Worm (Caenorhabditis elegans) whole organism, young adult: Measurements from ENCODE around the gene F20D1.3.
A peak's percentile ranks its signal among the peaks of the same experiment; 100 is the strongest.

Experiments used
- B0019.2 ChIP-seq: fragments of 200-800 bp; sonication (Bioruptor generic); conservative IDR thresholded peaks from 2 replicates; pipeline ENCODE4 v1.3.6; 2022; ENCODE audit warnings: missing genetic modification reagents, missing genetic modification characterization, missing compliant biosample characterization
- C17E4.6 ChIP-seq: fragments of 200-800 bp; sonication (Bioruptor generic); IDR thresholded peaks from 2 replicates; pipeline ENCODE4 v1.3.6; 2022; ENCODE audit warnings: missing genetic modification reagents, missing genetic modification characterization, missing compliant biosample characterization
- F22D6.2 ChIP-seq: sonication (generic microtip); optimal IDR thresholded peaks from 2 replicates; lab custom pipeline; 2016; ENCODE audit warnings: mild to moderate bottlenecking, missing genetic modification characterization, missing compliant biosample characterization
- F23B12.7 ChIP-seq: sonication (generic microtip); optimal IDR thresholded peaks from 2 replicates; lab custom pipeline; 2017; ENCODE audit warnings: missing genetic modification characterization, mild to moderate bottlenecking, missing compliant biosample characterization, antibody characterized with exemption, moderate library complexity; ENCODE audit not compliant: insufficient read depth
- F37B4.10 ChIP-seq: fragments of 200-800 bp; sonication (Bioruptor generic); IDR thresholded peaks from 2 replicates; pipeline ENCODE4 v1.3.6; 2022; ENCODE audit warnings: missing genetic modification characterization, missing compliant biosample characterization
- F52B5.7 ChIP-seq: sonication (generic microtip); optimal IDR thresholded peaks from 2 replicates; lab custom pipeline; 2016; ENCODE audit warnings: mild to moderate bottlenecking, missing genetic modification characterization, missing compliant biosample characterization
- F57C9.4 ChIP-seq: sonication (generic microtip); optimal IDR thresholded peaks from 2 replicates; lab custom pipeline; 2017; ENCODE audit warnings: mild to moderate bottlenecking, missing genetic modification characterization, missing compliant biosample characterization
- K11D2.4 ChIP-seq: fragments of 200-800 bp; sonication (Bioruptor generic); IDR thresholded peaks from 2 replicates; pipeline ENCODE4 v1.3.6; 2022; ENCODE audit warnings: missing genetic modification reagents, missing genetic modification characterization, missing compliant biosample characterization
- T07F8.4 ChIP-seq: sonication (generic microtip); optimal IDR thresholded peaks from 2 replicates; lab custom pipeline; 2016; ENCODE audit warnings: mild to moderate bottlenecking, missing genetic modification characterization, moderate library complexity, missing compliant biosample characterization
- Y53F4B.3 ChIP-seq: fragments of 200-800 bp; sonication (Bioruptor generic); IDR thresholded peaks from 2 replicates; pipeline ENCODE4 v1.3.6; 2022; ENCODE audit warnings: missing genetic modification reagents, missing genetic modification characterization, missing compliant biosample characterization
- ama-1 ChIP-seq, 3 experiments: fragments of 150-350 bp in 1 of 3; sonication (generic microtip) in 2 of 3; optimal IDR thresholded peaks; 2 replicates each; lab custom pipeline; 2014 to 2018; ENCODE audit warnings: missing biosample characterization in 2 of 3, missing genetic modification characterization in 2 of 3, missing genetic modification reagents in 2 of 3
- aptf-2 ChIP-seq: fragments of 200-800 bp; sonication (Bioruptor generic); conservative IDR thresholded peaks from 2 replicates; pipeline ENCODE4 v1.3.6; 2022; ENCODE audit warnings: missing genetic modification reagents, missing genetic modification characterization, missing compliant biosample characterization
- athp-1 ChIP-seq: sonication (generic microtip); optimal IDR thresholded peaks from 2 replicates; lab custom pipeline; 2017; ENCODE audit warnings: mild to moderate bottlenecking, missing genetic modification characterization, missing compliant biosample characterization
- attf-5 ChIP-seq: fragments of 200-800 bp; sonication (Bioruptor generic); optimal IDR thresholded peaks from 2 replicates; lab custom pipeline; 2018; ENCODE audit warnings: mild to moderate bottlenecking, missing genetic modification characterization, missing compliant biosample characterization
- bed-1 ChIP-seq: fragments of 200-800 bp; sonication (Bioruptor generic); IDR thresholded peaks from 2 replicates; pipeline ENCODE4 v1.3.6; 2022; ENCODE audit warnings: missing genetic modification reagents, missing genetic modification characterization, missing compliant biosample characterization
- ccch-3 ChIP-seq: fragments of 200-800 bp; sonication (Bioruptor generic); optimal IDR thresholded peaks from 2 replicates; lab custom pipeline; 2018; ENCODE audit warnings: mild to moderate bottlenecking, missing genetic modification characterization, missing compliant biosample characterization
- cebp-1 ChIP-seq, 2 experiments: fragments of 200-800 bp in 1 of 2; sonication (Bioruptor generic) in 1 of 2; sonication (generic microtip) in 1 of 2; IDR thresholded peaks in 1 of 2; optimal IDR thresholded peaks in 1 of 2; 2 replicates each; pipeline versions ENCODE4 v1.3.6 to Lab custom; 2017 to 2022; ENCODE audit warnings: missing compliant biosample characterization in 2 of 2, missing genetic modification characterization in 2 of 2, mild to moderate bottlenecking in 1 of 2, missing genetic modification reagents in 1 of 2, moderate library complexity in 1 of 2
- ceh-27 ChIP-seq: fragments of 200-800 bp; sonication (Bioruptor generic); optimal IDR thresholded peaks from 2 replicates; lab custom pipeline; 2018; ENCODE audit warnings: mild to moderate bottlenecking, missing genetic modification characterization, moderate library complexity, missing compliant biosample characterization
- ceh-58 ChIP-seq: fragments of 200-800 bp; sonication (Bioruptor generic); IDR thresholded peaks from 2 replicates; pipeline ENCODE4 v1.3.6; 2022; ENCODE audit warnings: missing genetic modification characterization, missing compliant biosample characterization
- die-1 ChIP-seq: sonication (generic microtip); optimal IDR thresholded peaks from 2 replicates; lab custom pipeline; 2016; ENCODE audit warnings: missing genotype, mild to moderate bottlenecking, missing genetic modification characterization, missing compliant biosample characterization
- dox-1 ChIP-seq: fragments of 200-800 bp; sonication (Bioruptor generic); IDR thresholded peaks from 2 replicates; pipeline ENCODE4 v1.3.6; 2022; ENCODE audit warnings: missing genetic modification reagents, missing genetic modification characterization, missing compliant biosample characterization
- dpff-1 ChIP-seq: sonication (generic microtip); optimal IDR thresholded peaks from 2 replicates; lab custom pipeline; 2017; ENCODE audit warnings: mild to moderate bottlenecking, missing genetic modification characterization, missing compliant biosample characterization
- dpl-1 ChIP-seq: fragments of 150-350 bp; optimal IDR thresholded peaks from 2 replicates; lab custom pipeline; 2014; ENCODE audit warnings: missing biosample characterization, missing genetic modification reagents, missing genetic modification characterization
- efl-1 ChIP-seq: fragments of 150-350 bp; optimal IDR thresholded peaks from 2 replicates; lab custom pipeline; 2014; ENCODE audit warnings: missing biosample characterization, missing genetic modification reagents, missing genetic modification characterization
- egrh-3 ChIP-seq: fragments of 200-800 bp; sonication (Bioruptor generic); IDR thresholded peaks from 2 replicates; pipeline ENCODE4 v1.3.6; 2022; ENCODE audit warnings: missing genetic modification reagents, missing genetic modification characterization, missing compliant biosample characterization
- ekl-4 ChIP-seq: fragments of 200-800 bp; sonication (Bioruptor generic); IDR thresholded peaks from 2 replicates; pipeline ENCODE4 v1.3.6; 2022; ENCODE audit warnings: missing genetic modification reagents, missing genetic modification characterization, missing compliant biosample characterization
- hlh-12 ChIP-seq: sonication (generic microtip); optimal IDR thresholded peaks from 2 replicates; lab custom pipeline; 2016; ENCODE audit warnings: missing genetic modification characterization, missing compliant biosample characterization
- hrde-1 ChIP-seq: sonication (generic microtip); optimal IDR thresholded peaks from 2 replicates; lab custom pipeline; 2016; ENCODE audit warnings: missing genetic modification characterization, mild to moderate bottlenecking, missing compliant biosample characterization, moderate library complexity, missing genotype, missing genetic modification reagents, borderline replicate concordance
- lin-54 ChIP-seq: fragments of 200-800 bp; sonication (Bioruptor generic); optimal IDR thresholded peaks from 2 replicates; lab custom pipeline; 2018; ENCODE audit warnings: mild to moderate bottlenecking, missing genetic modification characterization, missing compliant biosample characterization
- lir-1 ChIP-seq: fragments of 200-800 bp; sonication (Bioruptor generic); conservative IDR thresholded peaks from 2 replicates; pipeline ENCODE4 v1.3.6; 2022; ENCODE audit warnings: missing genetic modification reagents, missing genetic modification characterization, missing compliant biosample characterization
- madf-10 ChIP-seq: sonication (generic microtip); optimal IDR thresholded peaks from 2 replicates; lab custom pipeline; 2016; ENCODE audit warnings: mild to moderate bottlenecking, missing genetic modification characterization, missing compliant biosample characterization
- madf-6 ChIP-seq: fragments of 200-800 bp; sonication (Bioruptor generic); IDR thresholded peaks from 2 replicates; pipeline ENCODE4 v1.3.6; 2022; ENCODE audit warnings: missing genetic modification reagents, missing genetic modification characterization, missing compliant biosample characterization
- mcd-1 ChIP-seq: fragments of 200-800 bp; sonication (Bioruptor generic); IDR thresholded peaks from 2 replicates; pipeline ENCODE4 v1.3.6; 2022; ENCODE audit warnings: missing genetic modification reagents, missing genetic modification characterization, missing compliant biosample characterization
- mel-28 ChIP-seq: sonication (generic microtip); optimal IDR thresholded peaks from 2 replicates; lab custom pipeline; 2016; ENCODE audit warnings: borderline replicate concordance, mild to moderate bottlenecking, missing genetic modification characterization, missing compliant biosample characterization
- nfya-1 ChIP-seq: sonication (generic microtip); optimal IDR thresholded peaks from 2 replicates; lab custom pipeline; 2017; ENCODE audit warnings: antibody characterized with exemption, missing compliant biosample characterization, missing genetic modification characterization, borderline replicate concordance; ENCODE audit not compliant: insufficient read depth
- nhr-120 ChIP-seq: fragments of 200-800 bp; sonication (Bioruptor generic); IDR thresholded peaks from 2 replicates; pipeline ENCODE4 v1.3.6; 2022; ENCODE audit warnings: missing genetic modification characterization, missing compliant biosample characterization
- nhr-27 ChIP-seq: fragments of 200-800 bp; sonication (Bioruptor generic); optimal IDR thresholded peaks from 2 replicates; lab custom pipeline; 2018; ENCODE audit warnings: mild to moderate bottlenecking, missing genetic modification characterization, moderate library complexity, missing compliant biosample characterization
- nhr-80 ChIP-seq: sonication (generic microtip); optimal IDR thresholded peaks from 2 replicates; lab custom pipeline; 2016; ENCODE audit warnings: missing genetic modification characterization, missing compliant biosample characterization
- nhr-90 ChIP-seq: sonication (generic microtip); optimal IDR thresholded peaks from 2 replicates; lab custom pipeline; 2016; ENCODE audit warnings: missing genotype, mild to moderate bottlenecking, missing genetic modification characterization, missing compliant biosample characterization
- rpc-1 ChIP-seq, 2 experiments: fragments of 150-350 bp in 1 of 2; sonication (generic microtip) in 1 of 2; optimal IDR thresholded peaks; 2 replicates each; lab custom pipeline; 2014 to 2018; ENCODE audit warnings: missing biosample characterization in 1 of 2, missing genetic modification characterization in 1 of 2, missing genetic modification reagents in 1 of 2, missing genotype in 1 of 2
- snpc-3.4 ChIP-seq: sonication (generic microtip); optimal IDR thresholded peaks from 2 replicates; lab custom pipeline; 2017; ENCODE audit warnings: missing genetic modification characterization, mild to moderate bottlenecking, missing compliant biosample characterization, antibody characterized with exemption, moderate library complexity, missing genotype, missing genetic modification reagents
- zim-3 ChIP-seq: sonication (generic microtip); optimal IDR thresholded peaks from 2 replicates; lab custom pipeline; 2017; ENCODE audit warnings: mild to moderate bottlenecking, missing genetic modification characterization, moderate library complexity, missing compliant biosample characterization
- ztf-26 ChIP-seq: sonication (generic microtip); optimal IDR thresholded peaks from 2 replicates; lab custom pipeline; 2017; ENCODE audit warnings: missing genetic modification characterization, missing compliant biosample characterization
- ztf-28 ChIP-seq: fragments of 200-800 bp; sonication (Bioruptor generic); IDR thresholded peaks from 2 replicates; pipeline ENCODE4 v1.3.6; 2022; ENCODE audit warnings: missing genetic modification reagents, missing genetic modification characterization, missing compliant biosample characterization
- ztf-6 ChIP-seq: fragments of 200-800 bp; sonication (Bioruptor generic); IDR thresholded peaks from 2 replicates; pipeline ENCODE4 v1.3.6; 2022; ENCODE audit warnings: missing genetic modification reagents, missing genetic modification characterization, missing compliant biosample characterization

The F20D1.3 gene

DNA sequence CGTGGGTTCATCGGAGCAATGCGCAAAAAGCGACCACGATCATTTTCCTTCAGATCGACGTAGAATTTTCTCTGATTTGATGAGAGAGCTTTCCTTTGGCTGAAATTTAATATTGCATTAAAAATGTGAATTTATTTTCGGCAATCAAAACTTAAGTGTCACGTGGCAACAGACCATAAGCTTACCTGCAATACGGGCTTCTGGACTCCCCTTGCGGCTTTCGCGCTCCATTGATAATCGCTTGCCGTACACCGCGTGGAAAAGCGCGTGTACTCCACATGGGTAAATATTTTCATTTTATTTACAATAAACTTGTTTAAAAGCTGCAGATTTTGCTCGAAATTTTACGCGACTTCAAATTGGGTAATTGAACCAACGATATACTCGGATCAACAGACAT is 6.6 kb downstream of the F20D1.3 start, which contains the start of gene plp-2:
Gene plp-2 (minus strand): TSS at position 280 of the 400 bp plus-strand sequence.
- TF ChIP-seq dox-1 (GFP tag; lab: Robert Waterston, UW): 0 out of 2 replicates have a peak, but pooled peaks have one; percentile 17
- TF ChIP-seq mcd-1 (GFP tag; lab: Robert Waterston, UW): 0 out of 2 replicates have a peak, but pooled peaks have one; percentile 21
- no peak for TF ChIP-seq K11D2.4 (GFP tag; lab: Robert Waterston, UW)
- no peak for TF ChIP-seq attf-5 (GFP tag; lab: Kevin White, UChicago)
- TF ChIP-seq nfya-1 (tag; lab: Kevin White, UChicago): no peak

DNA sequence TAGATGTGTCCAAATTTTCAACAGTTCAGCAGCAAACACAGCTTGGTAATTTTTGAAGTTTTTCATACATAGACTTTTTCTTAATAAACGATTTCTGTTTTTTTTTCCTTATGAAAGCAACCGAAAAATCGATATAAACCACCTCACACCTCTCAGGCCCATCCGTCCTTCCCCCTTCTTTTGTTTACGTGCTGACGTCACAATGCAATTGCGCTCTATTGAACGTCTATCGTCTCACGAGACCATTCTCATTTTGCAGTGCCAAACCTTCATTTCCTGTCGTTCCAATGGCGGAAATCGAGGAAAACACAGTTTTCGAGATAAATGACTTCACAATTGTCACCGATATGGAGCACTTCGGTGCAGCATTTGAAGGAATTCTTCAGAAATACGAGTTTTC is 7.4 kb downstream of the F20D1.3 start, which contains the start of gene rbg-1:
Gene rbg-1 (plus strand): TSS at position 260 of the 400 bp plus-strand sequence.
- TF ChIP-seq cebp-1 (GFP tag; IDR thresholded peaks at IDR 0.05; lab: Robert Waterston, UW) (no peak), cebp-1 (tag; optimal IDR thresholded peaks at IDR 0.05; lab: Kevin White, UChicago) (peak; percentile 78), madf-6 (GFP tag; lab: Robert Waterston, UW) (no peak), ama-1 (optimal IDR thresholded peaks at IDR 0.05; lab: Kevin White, UChicago) (no peak), ama-1 (GFP tag; optimal IDR thresholded peaks at IDR 0.05; lab: Kevin White, UChicago) (no peak), Y53F4B.3 (GFP tag; lab: Robert Waterston, UW) (no peak), nfya-1 (tag; lab: Kevin White, UChicago) (no peak), snpc-3.4 (no peak), F22D6.2 (no peak), ceh-58 (GFP tag; lab: Robert Waterston, UW) (no peak), mcd-1 (GFP tag; lab: Robert Waterston, UW) (peak; percentile 92), dpl-1 (GFP tag; lab: Kevin White, UChicago) (no peak), nhr-120 (GFP tag; lab: Robert Waterston, UW) (no peak), lir-1 (GFP tag; lab: Robert Waterston, UW) (no peak), B0019.2 (GFP tag; lab: Robert Waterston, UW) (no peak), aptf-2 (no peak), ztf-6 (GFP tag; lab: Robert Waterston, UW) (no peak), nhr-80 (tag; lab: Kevin White, UChicago) (peak; percentile 65), lin-54 (no peak), die-1 (tag; lab: Kevin White, UChicago) (no peak), zim-3 (tag; lab: Kevin White, UChicago) (no peak), ccch-3 (GFP tag; lab: Kevin White, UChicago) (no peak), ekl-4 (GFP tag; lab: Robert Waterston, UW) (no peak; the same call in 1 of the 2 replicates), nhr-27 (tag; lab: Kevin White, UChicago) (no peak), dpff-1 (tag; lab: Kevin White, UChicago) (no peak), hlh-12 (tag; lab: Kevin White, UChicago) (no peak), efl-1 (GFP tag; lab: Kevin White, UChicago) (no peak), ztf-26 (tag; lab: Kevin White, UChicago) (peak; percentile 49), F37B4.10 (no peak), ztf-28 (no peak), bed-1 (GFP tag; lab: Robert Waterston, UW) (no peak), hrde-1 (tag; lab: Kevin White, UChicago) (no peak), ceh-27 (peak; percentile 77), T07F8.4 (tag; lab: Kevin White, UChicago) (no peak), C17E4.6 (GFP tag; lab: Robert Waterston, UW) (no peak), rpc-1 (optimal IDR thresholded peaks at IDR 0.05; lab: Kevin White, UChicago) (no peak), rpc-1 (tag; optimal IDR thresholded peaks at IDR 0.05; lab: Kevin White, UChicago) (no peak), athp-1 (no peak), F23B12.7 (tag; lab: Kevin White, UChicago) (peak; percentile 34), mel-28 (tag; lab: Kevin White, UChicago) (no peak), F52B5.7 (no peak), nhr-90 (tag; lab: Kevin White, UChicago) (no peak), F57C9.4 (tag; lab: Kevin White, UChicago) (no peak), madf-10 (tag; lab: Kevin White, UChicago) (no peak), egrh-3 (GFP tag; lab: Robert Waterston, UW) (no peak)
